Worm (Caenorhabditis elegans) whole organism, early embryonic: ENCODE data around the gene skpo-1.

Experiments
- aly-1 ChIP-seq: sonication (generic microtip); optimal IDR thresholded peaks from 2 replicates; lab custom pipeline; 2016; ENCODE audit warnings: missing genetic modification characterization, missing compliant biosample characterization
- ceh-13 ChIP-seq: fragments of 200-800 bp; sonication (Bioruptor generic); optimal IDR thresholded peaks from 2 replicates; lab custom pipeline; 2018; ENCODE audit warnings: mild to moderate bottlenecking, missing genetic modification characterization, missing compliant biosample characterization
- ets-7 ChIP-seq: sonication (generic microtip); optimal IDR thresholded peaks from 2 replicates; lab custom pipeline; 2016; ENCODE audit warnings: missing genotype, missing genetic modification characterization, missing compliant biosample characterization
- scrt-1 ChIP-seq: fragments of 200-800 bp; sonication (Bioruptor generic); IDR thresholded peaks from 2 replicates; pipeline ENCODE4 v1.3.6; 2022; ENCODE audit warnings: missing genetic modification characterization, missing compliant biosample characterization

DNA sequence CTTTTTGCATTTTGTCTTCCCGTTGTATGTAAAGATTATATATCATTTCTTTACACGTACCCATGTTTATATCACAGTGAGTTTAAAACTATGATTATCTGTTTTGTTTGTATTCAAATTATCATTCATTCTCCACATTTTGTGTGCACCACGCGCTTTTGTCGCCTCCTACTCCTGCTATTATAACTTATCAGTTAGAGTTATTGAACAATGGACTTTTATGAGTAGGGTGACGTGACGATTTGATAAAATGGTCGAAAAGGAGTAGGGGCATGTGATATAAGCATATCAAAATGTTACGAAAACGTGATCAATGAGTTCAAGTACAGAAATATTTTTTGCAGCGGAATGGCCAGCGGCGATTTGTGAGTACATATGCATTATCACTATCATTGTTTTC is 21.8 kb downstream of the skpo-1 start:
- TF ChIP-seq aly-1 (tag; lab: Kevin White, UChicago), result no peak
- TF ChIP-seq ceh-13 (GFP tag; lab: Kevin White, UChicago), result no peak
- no peak for TF ChIP-seq scrt-1
- TF ChIP-seq ets-7 (tag; lab: Kevin White, UChicago), result no peak
